Worm (Caenorhabditis elegans): ENCODE measurements around the gene nhr-59.
"Not testable (repeated sequence)": the region's sequence is repeated elsewhere in the genome, so short reads cannot be mapped to it uniquely, and the experiment has no call there.

Gene nhr-59

ce11 chrV:2278052-2278451 is at the start of gene nhr-59:
Gene nhr-59 (minus strand): TSS chrV:2278265.
- TF ChIP-seq lin-15B (tag; optimal IDR thresholded peaks at IDR 0.05) (no peak), nhr-23 (tag; optimal IDR thresholded peaks at IDR 0.05) (no peak), lin-39 (tag; optimal IDR thresholded peaks at IDR 0.05) (no peak), unc-62 (GFP tag; optimal IDR thresholded peaks at IDR 0.05) (no peak), nhr-43 (tag; optimal IDR thresholded peaks at IDR 0.05; ENCODE audit: poor library complexity, severe bottlenecking) (no peak), ztf-11 (tag; optimal IDR thresholded peaks at IDR 0.05) (no peak), ceh-28 (tag; optimal IDR thresholded peaks at IDR 0.05) (no peak), fos-1 (tag; optimal IDR thresholded peaks at IDR 0.05) (no peak), pha-4 (tag; optimal IDR thresholded peaks at IDR 0.05) (peak; percentile 44), elt-2 (tag; optimal IDR thresholded peaks at IDR 0.05) (peak; percentile 1), tbx-2 (tag; optimal IDR thresholded peaks at IDR 0.05) (no peak), pqm-1 (tag; optimal IDR thresholded peaks at IDR 0.05) (peak; percentile 4)

- TF ChIP-seq nfya-1 (tag; optimal IDR thresholded peaks at IDR 0.05; ENCODE audit: insufficient read depth), result peak; percentile 41
- TF ChIP-seq unc-39 (tag; optimal IDR thresholded peaks at IDR 0.05), result no peak
- no peak for TF ChIP-seq ceh-82 (tag; optimal IDR thresholded peaks at IDR 0.05)
- peak; percentile 99 for TF ChIP-seq pqm-1 (tag; optimal IDR thresholded peaks at IDR 0.05)
- peak; percentile 98 for TF ChIP-seq elt-2 (tag; optimal IDR thresholded peaks at IDR 0.05)
- no peak for TF ChIP-seq nhr-23 (tag; optimal IDR thresholded peaks at IDR 0.05)
- peak; percentile 58 for TF ChIP-seq jun-1 (tag; optimal IDR thresholded peaks at IDR 0.05)
- TF ChIP-seq pha-4 (tag; optimal IDR thresholded peaks at IDR 0.05), result peak; percentile 30
These were observed 49.1 kb upstream of the nhr-59 start for ce11 chrV:2327124-2327523.

- no peak for TF ChIP-seq unc-39 (tag; optimal IDR thresholded peaks at IDR 0.05)
- no peak for TF ChIP-seq ceh-9 (tag; optimal IDR thresholded peaks at IDR 0.05)
- TF ChIP-seq ztf-4 (tag; optimal IDR thresholded peaks at IDR 0.05), result no peak
- TF ChIP-seq lin-15B (tag; optimal IDR thresholded peaks at IDR 0.05), result no peak
- TF ChIP-seq nhr-43 (tag; optimal IDR thresholded peaks at IDR 0.05; ENCODE audit: poor library complexity, severe bottlenecking), result no peak
- TF ChIP-seq nhr-25 (tag; optimal IDR thresholded peaks at IDR 0.05), result no peak
- TF ChIP-seq ceh-28 (tag; optimal IDR thresholded peaks at IDR 0.05), result no peak
- TF ChIP-seq nhr-237 (tag; optimal IDR thresholded peaks at IDR 0.05), result no peak
- no peak for TF ChIP-seq zag-1 (tag; optimal IDR thresholded peaks at IDR 0.05)
- TF ChIP-seq nhr-11 (tag; optimal IDR thresholded peaks at IDR 0.05), result no peak
- no peak for TF ChIP-seq ztf-11 (tag; optimal IDR thresholded peaks at IDR 0.05)
- no peak for TF ChIP-seq unc-62 (GFP tag; optimal IDR thresholded peaks at IDR 0.05)
- no peak for TF ChIP-seq nhr-28 (tag; optimal IDR thresholded peaks at IDR 0.05)
These were observed 48.3 kb upstream of the nhr-59 start, which contains the start of gene pud-4 for ce11 chrV:2326378-2326777. Gene pud-4 (plus strand): TSS chrV:2326678.

ce11 chrV:2325052-2325451 is 47.0 kb upstream of the nhr-59 start, which contains the start of gene pud-3:
Gene pud-3 (minus strand): TSS chrV:2325152.
- TF ChIP-seq elt-3 (tag; optimal IDR thresholded peaks at IDR 0.05), result no peak
- peak; percentile 41 for TF ChIP-seq pqm-1 (tag; optimal IDR thresholded peaks at IDR 0.05)

- TF ChIP-seq elt-2 (tag; optimal IDR thresholded peaks at IDR 0.05), result peak; percentile 98
- no peak for TF ChIP-seq nhr-12 (tag; optimal IDR thresholded peaks at IDR 0.05)
- TF ChIP-seq pqm-1 (tag; optimal IDR thresholded peaks at IDR 0.05), result peak; percentile 99
- TF ChIP-seq skn-1 (tag; optimal IDR thresholded peaks at IDR 0.05), result peak; percentile 54
These were observed 46.2 kb upstream of the nhr-59 start for ce11 chrV:2324260-2324659.

- not testable (repeated sequence) for TF ChIP-seq mdl-1, ceh-9, nhr-77 (tag; optimal IDR thresholded peaks at IDR 0.05)
These were observed 44.4 kb upstream of the nhr-59 start, which contains the start of gene pud-1.2 for ce11 chrV:2322466-2322865. Gene pud-1.2 (minus strand): TSS chrV:2322566.

ce11 chrV:2321001-2321400 is 42.9 kb upstream of the nhr-59 start, which contains the start of gene Y19D10B.6:
Gene Y19D10B.6 (minus strand): TSS chrV:2321101.
- not testable (repeated sequence) for TF ChIP-seq nhr-43 (tag; optimal IDR thresholded peaks at IDR 0.05; ENCODE audit: poor library complexity, severe bottlenecking); elt-2 (tag; optimal IDR thresholded peaks at IDR 0.05); nhr-28 (tag; optimal IDR thresholded peaks at IDR 0.05)

All from whole organism, L3 larva.